Fruit fly (Drosophila melanogaster): Measurements from ENCODE around the gene RpL26.

The RpL26 gene

dm6 chr3L:18867521-18867920, 31.2 kb upstream of the RpL26 start, which contains the start of gene Dysb (continued):
- TF ChIP-seq tio (GFP tag; optimal IDR thresholded peaks at IDR 0.05): peak; percentile 67
- TF ChIP-seq pros (GFP tag; optimal IDR thresholded peaks at IDR 0.05): no peak
- peak; percentile 84 for TF ChIP-seq MTF-1 (GFP tag; optimal IDR thresholded peaks at IDR 0.05; ENCODE audit: borderline replicate concordance)
- peak; percentile 92 for TF ChIP-seq CG13296 (GFP tag; optimal IDR thresholded peaks at IDR 0.05)
- peak; percentile 89 for TF ChIP-seq Meics (GFP tag; optimal IDR thresholded peaks at IDR 0.05)
- TF ChIP-seq CG18262 (tag; optimal IDR thresholded peaks at IDR 0.05): peak; percentile 89
- TF ChIP-seq Xbp1 (GFP tag; optimal IDR thresholded peaks at IDR 0.05): peak; percentile 89
- peak; percentile 89 for TF ChIP-seq H2.0 (GFP tag; IDR thresholded peaks at IDR 0.05)
- TF ChIP-seq GATAe (GFP tag; conservative IDR thresholded peaks at IDR 0.05): peak; percentile 21; the same call in 1 of the 2 replicates
- TF ChIP-seq CG15269 (tag; optimal IDR thresholded peaks at IDR 0.05): peak; percentile 94
- TF ChIP-seq pnt (GFP tag; optimal IDR thresholded peaks at IDR 0.05): peak; percentile 34
- TF ChIP-seq Hey (tag; optimal IDR thresholded peaks at IDR 0.05): no peak
- peak; percentile 57 for TF ChIP-seq CG30020 (tag; optimal IDR thresholded peaks at IDR 0.05)
- peak; percentile 81 for TF ChIP-seq rib (GFP tag; IDR thresholded peaks at IDR 0.05)
- peak; percentile 89 for TF ChIP-seq dysf (GFP tag; IDR thresholded peaks at IDR 0.05)
- no peak for TF ChIP-seq bbx (GFP tag; IDR thresholded peaks at IDR 0.05; ENCODE audit: partially characterized antibody)
- TF ChIP-seq ems (GFP tag; optimal IDR thresholded peaks at IDR 0.05): peak; percentile 62
- peak; percentile 50 for TF ChIP-seq ab (GFP tag; optimal IDR thresholded peaks at IDR 0.05)
- peak; percentile 32 for TF ChIP-seq abd-A (tag; optimal IDR thresholded peaks at IDR 0.05)
- no peak for TF ChIP-seq repo (GFP tag; optimal IDR thresholded peaks at IDR 0.05)
- TF ChIP-seq CG12155 (GFP tag; optimal IDR thresholded peaks at IDR 0.05): peak; percentile 79
- peak; percentile 64; the same call in 1 of the 2 replicates for TF ChIP-seq CG6272 (GFP tag; IDR thresholded peaks at IDR 0.05)
- TF ChIP-seq vnd (GFP tag; IDR thresholded peaks at IDR 0.05; ENCODE audit: partially characterized antibody): no peak
- peak; percentile 50 for TF ChIP-seq gcm2 (GFP tag; optimal IDR thresholded peaks at IDR 0.05)
- peak; percentile 48; the same call in 1 of the 2 replicates for TF ChIP-seq Poxn (GFP tag; IDR thresholded peaks at IDR 0.05)
- TF ChIP-seq caup (GFP tag; optimal IDR thresholded peaks at IDR 0.05; ENCODE audit: severe bottlenecking): peak; percentile 88
- peak; percentile 84 for TF ChIP-seq lilli (GFP tag; optimal IDR thresholded peaks at IDR 0.05)
- no peak for TF ChIP-seq CG16813 (GFP tag; IDR thresholded peaks at IDR 0.05; ENCODE audit: partially characterized antibody)
- peak; percentile 88 for TF ChIP-seq CG8388 (GFP tag; optimal IDR thresholded peaks at IDR 0.05)
- TF ChIP-seq salm (tag; optimal IDR thresholded peaks at IDR 0.05): peak; percentile 84
- TF ChIP-seq CG8359 (GFP tag; optimal IDR thresholded peaks at IDR 0.05; ENCODE audit: borderline replicate concordance): peak; percentile 14
- no peak for TF ChIP-seq sima (GFP tag; optimal IDR thresholded peaks at IDR 0.05)
- TF ChIP-seq lbe (GFP tag; optimal IDR thresholded peaks at IDR 0.05): peak; percentile 84
- TF ChIP-seq slbo (GFP tag; IDR thresholded peaks at IDR 0.05): peak; percentile 95
- peak; percentile 75 for TF ChIP-seq CG11723 (GFP tag; optimal IDR thresholded peaks at IDR 0.05)
- peak; percentile 48 for TF ChIP-seq Antp (GFP tag; optimal IDR thresholded peaks at IDR 0.05)
- TF ChIP-seq Dip3 (GFP tag; optimal IDR thresholded peaks at IDR 0.05): peak; percentile 39
- peak; percentile 48 for TF ChIP-seq CG13624 (GFP tag; optimal IDR thresholded peaks at IDR 0.05)
- TF ChIP-seq CG7556 (GFP tag; optimal IDR thresholded peaks at IDR 0.05): peak; percentile 89
- TF ChIP-seq CG3726 (GFP tag; IDR thresholded peaks at IDR 0.05): no peak
- TF ChIP-seq H15 (GFP tag; IDR thresholded peaks at IDR 0.05): peak; percentile 90
- peak; percentile 54; the same call in 1 of the 2 replicates for TF ChIP-seq CG17612 (GFP tag; IDR thresholded peaks at IDR 0.05)
- peak; percentile 94 for TF ChIP-seq gem (tag; optimal IDR thresholded peaks at IDR 0.05)
- peak; percentile 89 for TF ChIP-seq so (GFP tag; IDR thresholded peaks at IDR 0.05)
- peak; percentile 77; the same call in 1 of the 2 replicates for TF ChIP-seq toy (GFP tag; IDR thresholded peaks at IDR 0.05)
- peak; percentile 50 for TF ChIP-seq CG10274 (GFP tag; optimal IDR thresholded peaks at IDR 0.05)
- peak; percentile 81 for TF ChIP-seq CG10147 (GFP tag; optimal IDR thresholded peaks at IDR 0.05)
- peak; percentile 4 for TF ChIP-seq CG3838 (GFP tag; optimal IDR thresholded peaks at IDR 0.05)
- peak; percentile 32 for TF ChIP-seq tx (GFP tag; optimal IDR thresholded peaks at IDR 0.05)
